Fruit fly (Drosophila melanogaster) whole organism, embryonic: ENCODE results near the gene CG5510.

Experiments
- B-H2 ChIP-seq: fragments of 200-800 bp; sonication (Bioruptor generic); optimal IDR thresholded peaks from 2 replicates; lab custom pipeline; 2018; ENCODE audit warnings: missing biosample characterization, mild to moderate bottlenecking, missing genetic modification characterization
- CG10209 ChIP-seq: fragments of 200-800 bp; sonication (Bioruptor generic); optimal IDR thresholded peaks from 3 replicates; lab custom pipeline; 2017; ENCODE audit warnings: missing biosample characterization, mild to moderate bottlenecking, missing genetic modification characterization, missing genetic modification reagents
- CG10654 ChIP-seq: fragments of 200-800 bp; sonication (Bioruptor generic); optimal IDR thresholded peaks from 2 replicates; lab custom pipeline; 2016; ENCODE audit warnings: missing biosample characterization, missing genetic modification characterization
- CG1233 ChIP-seq: fragments of 200-800 bp; sonication (Bioruptor generic); optimal IDR thresholded peaks from 4 replicates; lab custom pipeline; 2018; ENCODE audit warnings: missing biosample characterization, mild to moderate bottlenecking, missing genetic modification characterization
- CG12659 ChIP-seq: fragments of 200-800 bp; sonication (Bioruptor generic); optimal IDR thresholded peaks from 3 replicates; lab custom pipeline; 2017; ENCODE audit warnings: mild to moderate bottlenecking, missing biosample characterization, missing genetic modification reagents, missing genetic modification characterization
- CG14014 ChIP-seq: fragments of 200-800 bp; sonication (Bioruptor generic); IDR thresholded peaks from 2 replicates; pipeline ENCODE4 v1.3.6; 2022; ENCODE audit warnings: missing biosample characterization, missing genetic modification characterization
- CG18011 ChIP-seq: fragments of 200-800 bp; sonication (Bioruptor generic); optimal IDR thresholded peaks from 2 replicates; lab custom pipeline; 2017; ENCODE audit warnings: missing biosample characterization, missing genetic modification characterization, mild to moderate bottlenecking, moderate library complexity, missing genotype
- CG18619 ChIP-seq: fragments of 200-800 bp; sonication (Bioruptor generic); optimal IDR thresholded peaks from 3 replicates; lab custom pipeline; 2017; ENCODE audit warnings: missing biosample characterization, mild to moderate bottlenecking, missing genetic modification characterization
- CG2712 ChIP-seq: fragments of 200-800 bp; optimal IDR thresholded peaks from 3 replicates; lab custom pipeline; 2019; ENCODE audit warnings: missing biosample characterization, mild to moderate bottlenecking, missing genetic modification characterization, moderate library complexity
- CG3065 ChIP-seq: fragments of 200-800 bp; sonication (Bioruptor generic); optimal IDR thresholded peaks from 2 replicates; lab custom pipeline; 2016; ENCODE audit warnings: missing biosample characterization, missing genetic modification characterization
- CG3995 ChIP-seq: fragments of 200-800 bp; sonication (Bioruptor generic); optimal IDR thresholded peaks from 3 replicates; lab custom pipeline; 2016; ENCODE audit warnings: missing biosample characterization, missing genetic modification characterization
- CG4282 ChIP-seq: fragments of 200-800 bp; sonication (Bioruptor generic); optimal IDR thresholded peaks from 2 replicates; lab custom pipeline; 2016; ENCODE audit warnings: missing biosample characterization, missing genetic modification characterization
- CG5180 ChIP-seq: fragments of 200-800 bp; sonication (Bioruptor generic); optimal IDR thresholded peaks from 3 replicates; lab custom pipeline; 2017; ENCODE audit warnings: missing biosample characterization, missing genetic modification characterization, mild to moderate bottlenecking, moderate library complexity, missing genetic modification reagents
- CG7987 ChIP-seq: fragments of 200-800 bp; sonication (Bioruptor generic); optimal IDR thresholded peaks from 2 replicates; lab custom pipeline; 2018; ENCODE audit warnings: missing biosample characterization, mild to moderate bottlenecking, missing genetic modification characterization, moderate library complexity
- CG9437 ChIP-seq: fragments of 200-800 bp; sonication (Bioruptor generic); optimal IDR thresholded peaks from 2 replicates; lab custom pipeline; 2018; ENCODE audit warnings: missing biosample characterization, mild to moderate bottlenecking, missing genetic modification characterization
- CG9727 ChIP-seq: fragments of 200-800 bp; sonication (Bioruptor generic); optimal IDR thresholded peaks from 3 replicates; lab custom pipeline; 2017; ENCODE audit warnings: missing biosample characterization, mild to moderate bottlenecking, missing genetic modification characterization
- D ChIP-seq, 2 experiments: fragments of 200-800 bp in 1 of 2; fragments of >200 bp in 1 of 2; sonication (Bioruptor generic) in 1 of 2; optimal IDR thresholded peaks; 2 replicates in 1 of 2; 3 replicates in 1 of 2; lab custom pipeline; 2017; ENCODE audit warnings: mild to moderate bottlenecking in 1 of 2, missing biosample characterization in 1 of 2, missing genetic modification characterization in 1 of 2, missing genetic modification reagents in 1 of 2
- Doc2 ChIP-seq: fragments of 200-800 bp; sonication (Bioruptor generic); IDR thresholded peaks from 2 replicates; pipeline ENCODE4 v1.3.6; 2022; ENCODE audit warnings: missing biosample characterization, missing genetic modification characterization
- E2f1 ChIP-seq: fragments of 200-800 bp; sonication (Bioruptor generic); IDR thresholded peaks from 2 replicates; pipeline ENCODE4 v1.3.6; 2022; ENCODE audit warnings: missing biosample characterization, missing genetic modification characterization
- Gug ChIP-seq: fragments of 200-800 bp; sonication (Bioruptor generic); IDR thresholded peaks from 4 replicates; pipeline ENCODE4 v1.3.6; 2022; ENCODE audit warnings: missing biosample characterization, missing genetic modification characterization
- H15 ChIP-seq: fragments of 200-800 bp; sonication (Bioruptor generic); IDR thresholded peaks from 3 replicates; pipeline ENCODE4 v1.3.6; 2022; ENCODE audit warnings: missing biosample characterization, missing genetic modification characterization
- HLH3B ChIP-seq: fragments of 200-800 bp; sonication (Bioruptor generic); IDR thresholded peaks from 2 replicates; pipeline ENCODE4 v1.3.6; 2022; ENCODE audit warnings: missing biosample characterization, missing genetic modification characterization
- MESR4 ChIP-seq: fragments of 200-800 bp; sonication (Bioruptor generic); optimal IDR thresholded peaks from 2 replicates; lab custom pipeline; 2018; ENCODE audit warnings: missing biosample characterization, mild to moderate bottlenecking, missing genetic modification characterization, moderate library complexity
- Myb ChIP-seq: fragments of 200-800 bp; sonication (Bioruptor generic); optimal IDR thresholded peaks from 2 replicates; lab custom pipeline; 2016; ENCODE audit warnings: missing biosample characterization, missing genetic modification characterization
- Opbp ChIP-seq: fragments of 200-800 bp; sonication (Bioruptor generic); IDR thresholded peaks from 3 replicates; pipeline ENCODE4 v1.3.6; 2022; ENCODE audit warnings: missing biosample characterization, missing genetic modification characterization; ENCODE audit not compliant: partially characterized antibody
- Ravus ChIP-seq: fragments of 200-800 bp; sonication (Bioruptor generic); IDR thresholded peaks from 2 replicates; pipeline ENCODE4 v1.3.6; 2022; ENCODE audit warnings: missing biosample characterization, missing genetic modification characterization
- Xbp1 ChIP-seq: fragments of 200-800 bp; sonication (Bioruptor generic); optimal IDR thresholded peaks from 3 replicates; lab custom pipeline; 2016; ENCODE audit warnings: missing biosample characterization, mild to moderate bottlenecking, missing genetic modification characterization
- ase ChIP-seq: fragments of 200-800 bp; sonication (Bioruptor generic); IDR thresholded peaks from 3 replicates; pipeline ENCODE4 v1.3.6; 2022; ENCODE audit warnings: missing biosample characterization, missing genetic modification characterization
- bbx ChIP-seq: fragments of 200-800 bp; sonication (Bioruptor generic); IDR thresholded peaks from 2 replicates; pipeline ENCODE4 v1.3.6; 2022; ENCODE audit warnings: missing biosample characterization, missing genetic modification characterization; ENCODE audit not compliant: partially characterized antibody
- bowl ChIP-seq: fragments of 200-800 bp; sonication (Bioruptor generic); IDR thresholded peaks from 2 replicates; pipeline ENCODE4 v1.3.6; 2022; ENCODE audit warnings: missing biosample characterization, missing genetic modification characterization
- bsh ChIP-seq, 2 experiments: fragments of 200-800 bp; sonication (Bioruptor generic); optimal IDR thresholded peaks; 2 replicates each; lab custom pipeline; 2017 to 2018; ENCODE audit warnings: mild to moderate bottlenecking in 2 of 2, missing biosample characterization in 2 of 2, missing genetic modification characterization in 2 of 2, moderate library complexity in 1 of 2
- cato ChIP-seq: fragments of 200-800 bp; sonication (Bioruptor generic); optimal IDR thresholded peaks from 2 replicates; lab custom pipeline; 2016; ENCODE audit warnings: missing biosample characterization, missing genetic modification characterization, borderline replicate concordance
- corto ChIP-seq: fragments of 200-800 bp; sonication (Bioruptor generic); optimal IDR thresholded peaks from 2 replicates; lab custom pipeline; 2016; ENCODE audit warnings: missing biosample characterization, mild to moderate bottlenecking, missing genetic modification characterization, moderate library complexity
- eyg ChIP-seq: fragments of 200-800 bp; sonication (Bioruptor generic); optimal IDR thresholded peaks from 3 replicates; lab custom pipeline; 2016; ENCODE audit warnings: missing biosample characterization, missing genetic modification characterization
- fd64A ChIP-seq: fragments of 200-800 bp; sonication (Bioruptor generic); optimal IDR thresholded peaks from 3 replicates; lab custom pipeline; 2018; ENCODE audit warnings: missing biosample characterization, mild to moderate bottlenecking, missing genetic modification characterization
- gce ChIP-seq: fragments of 200-800 bp; sonication (Bioruptor generic); IDR thresholded peaks from 3 replicates; pipeline ENCODE4 v1.3.6; 2022; ENCODE audit warnings: missing biosample characterization, missing genetic modification characterization
- insv ChIP-seq, 2 experiments: fragments of 200-800 bp; sonication (Bioruptor generic); optimal IDR thresholded peaks; 3 replicates each; lab custom pipeline; 2016 to 2018; ENCODE audit warnings: missing biosample characterization in 2 of 2, missing genetic modification characterization in 2 of 2
- kni ChIP-seq: fragments of 200-800 bp; sonication (Bioruptor generic); optimal IDR thresholded peaks from 3 replicates; lab custom pipeline; 2017; ENCODE audit warnings: mild to moderate bottlenecking, missing biosample characterization, missing genetic modification reagents, missing genetic modification characterization
- lov ChIP-seq, 2 experiments: fragments of 200-800 bp in 1 of 2; fragments of >200 bp in 1 of 2; sonication (Bioruptor generic) in 1 of 2; IDR thresholded peaks in 1 of 2; optimal IDR thresholded peaks in 1 of 2; 2 replicates in 1 of 2; 3 replicates in 1 of 2; pipeline versions ENCODE4 v1.3.6 to Lab custom; 2017 to 2022; ENCODE audit warnings: missing biosample characterization in 1 of 2, missing genetic modification characterization in 1 of 2
- pan ChIP-seq, 4 experiments: fragments of >200 bp in 3 of 4; fragments of 200-800 bp in 1 of 4; sonication (Bioruptor generic) in 1 of 4; optimal IDR thresholded peaks in 3 of 4; IDR thresholded peaks in 1 of 4; 2 replicates each; pipeline versions ENCODE4 v1.3.6 to Lab custom; 2017 to 2022; ENCODE audit warnings: missing biosample characterization in 2 of 4, missing genetic modification characterization in 2 of 4, mixed read lengths in 1 of 4
- prd ChIP-seq, 3 experiments: fragments of >200 bp in 2 of 3; fragments of 200-800 bp in 1 of 3; sonication (Bioruptor generic) in 1 of 3; optimal IDR thresholded peaks in 2 of 3; IDR thresholded peaks in 1 of 3; 2 replicates in 2 of 3; 3 replicates in 1 of 3; pipeline versions ENCODE4 v1.3.6 to Lab custom; 2017 to 2022; ENCODE audit warnings: missing biosample characterization in 1 of 3, missing genetic modification characterization in 1 of 3
- ro ChIP-seq: fragments of 200-800 bp; sonication (Bioruptor generic); IDR thresholded peaks from 2 replicates; pipeline ENCODE4 v1.3.6; 2022; ENCODE audit warnings: missing biosample characterization, missing genetic modification characterization
- run ChIP-seq: fragments of 200-800 bp; sonication (Bioruptor generic); optimal IDR thresholded peaks from 3 replicates; lab custom pipeline; 2018; ENCODE audit warnings: missing biosample characterization, mild to moderate bottlenecking, missing genetic modification characterization
- sc ChIP-seq, 3 experiments: fragments of >200 bp in 2 of 3; fragments of 200-800 bp in 1 of 3; sonication (Bioruptor generic) in 1 of 3; optimal IDR thresholded peaks; 2 replicates in 2 of 3; 3 replicates in 1 of 3; lab custom pipeline; 2017; ENCODE audit warnings: mild to moderate bottlenecking in 1 of 3, missing biosample characterization in 1 of 3, missing genetic modification characterization in 1 of 3, missing genetic modification reagents in 1 of 3
- sens-2 ChIP-seq: fragments of 200-800 bp; sonication (Bioruptor generic); IDR thresholded peaks from 2 replicates; pipeline ENCODE4 v1.3.6; 2022; ENCODE audit warnings: missing biosample characterization, missing genetic modification characterization
- tgo ChIP-seq: fragments of 200-800 bp; sonication (Bioruptor generic); IDR thresholded peaks from 3 replicates; pipeline ENCODE4 v1.3.6; 2022; ENCODE audit warnings: missing biosample characterization, missing genetic modification characterization

The CG5510 gene

DNA sequence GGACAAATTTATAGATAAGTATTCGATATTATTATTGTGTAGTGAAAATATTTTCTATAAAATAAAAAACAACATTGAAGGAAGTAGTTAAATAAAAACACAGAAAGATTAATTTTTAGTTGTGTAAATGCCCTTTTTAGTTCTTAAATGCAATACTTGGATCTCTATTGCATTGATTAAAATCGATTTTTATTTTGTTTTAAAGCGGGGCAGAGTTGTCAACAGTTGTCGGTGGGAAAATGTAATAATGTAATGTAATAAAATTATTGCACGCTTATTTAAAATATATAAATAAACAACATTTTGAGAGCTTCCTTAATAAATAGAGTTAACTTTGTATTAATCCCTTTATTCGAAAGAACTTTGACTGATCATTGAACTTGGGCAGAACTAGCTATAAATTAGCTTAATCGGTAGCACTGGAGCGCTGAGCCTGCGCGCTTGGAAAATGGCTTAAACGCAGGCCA is 5.8 kb downstream of the CG5510 start, which contains the start of gene Apc2 (continued):
- TF ChIP-seq insv (GFP tag; optimal IDR thresholded peaks at IDR 0.05; lab: Kevin White, UChicago) (no peak), CG2712 (peak; percentile 73), B-H2 (GFP tag; lab: Kevin White, UChicago) (peak; percentile 4), CG12659 (GFP tag; lab: Kevin White, UChicago) (peak; percentile 64), run (tag; lab: Kevin White, UChicago) (no peak), CG9437 (GFP tag; lab: Kevin White, UChicago) (peak; percentile 98), ro (GFP tag; lab: Robert Waterston, UW) (no peak), E2f1 (GFP tag; lab: Robert Waterston, UW) (peak; percentile 56; the same call in 1 of the 2 replicates), CG14014 (GFP tag; lab: Robert Waterston, UW) (peak; percentile 61), cato (peak; percentile 3), gce (0 out of 3 replicates have a peak, but pooled peaks have one; percentile 8), HLH3B (GFP tag; lab: Robert Waterston, UW) (peak; percentile 57; the same call in 1 of the 2 replicates), Doc2 (no peak), D (optimal IDR thresholded peaks at IDR 0.05; lab: Kevin White, UChicago) (no peak), D (GFP tag; optimal IDR thresholded peaks at IDR 0.05; lab: Kevin White, UChicago) (peak; percentile 16), kni (GFP tag; lab: Kevin White, UChicago) (no peak), Ravus (no peak), corto (no peak), lov (optimal IDR thresholded peaks at IDR 0.05; lab: Kevin White, UChicago) (no peak), lov (GFP tag; IDR thresholded peaks at IDR 0.05; lab: Robert Waterston, UW) (no peak), CG10654 (GFP tag; lab: Kevin White, UChicago) (peak; percentile 49), ase (GFP tag; lab: Robert Waterston, UW) (peak; percentile 35; the same call in 2 of the 3 replicates), CG9727 (GFP tag; lab: Kevin White, UChicago) (peak; percentile 74), Opbp (GFP tag; lab: Robert Waterston, UW) (no peak), tgo (peak; percentile 56; the same call in 1 of the 3 replicates), CG7987 (GFP tag; lab: Kevin White, UChicago) (no peak), Myb (GFP tag; lab: Kevin White, UChicago) (peak; percentile 2), CG18619 (GFP tag; lab: Kevin White, UChicago) (peak; percentile 39), CG1233 (GFP tag; lab: Kevin White, UChicago) (peak; percentile 51), CG5180 (no peak), pan (optimal IDR thresholded peaks at IDR 0.05; lab: Kevin White, UChicago) (no peak), pan (GFP tag; optimal IDR thresholded peaks at IDR 0.05 in 1 of 2, IDR thresholded peaks at IDR 0.05 in 1 of 2) (peak in 1 of 2 experiments; percentile 70), CG3995 (GFP tag; lab: Kevin White, UChicago) (peak; percentile 60), bowl (GFP tag; lab: Robert Waterston, UW) (no peak), Gug (GFP tag; lab: Robert Waterston, UW) (0 out of 4 replicates have a peak, but pooled peaks have one; percentile 12), bbx (GFP tag; lab: Robert Waterston, UW) (no peak), CG10209 (peak; percentile 51), sens-2 (GFP tag; lab: Robert Waterston, UW) (no peak), H15 (GFP tag; lab: Robert Waterston, UW) (no peak), eyg (no peak), sc (optimal IDR thresholded peaks at IDR 0.05; lab: Kevin White, UChicago) (no peak), sc (GFP tag; optimal IDR thresholded peaks at IDR 0.05; lab: Kevin White, UChicago) (peak; percentile 37), CG3065 (GFP tag; lab: Kevin White, UChicago) (no peak), fd64A (GFP tag; lab: Kevin White, UChicago) (no peak), MESR4 (GFP tag; lab: Kevin White, UChicago) (no peak), bsh (GFP tag; optimal IDR thresholded peaks at IDR 0.05; lab: Kevin White, UChicago) (peak in 1 of 2 experiments; percentile 63), CG18011 (GFP tag; lab: Kevin White, UChicago) (peak; percentile 0), CG4282 (GFP tag; lab: Kevin White, UChicago) (no peak), prd (optimal IDR thresholded peaks at IDR 0.05; lab: Kevin White, UChicago) (no peak), prd (GFP tag; IDR thresholded peaks at IDR 0.05; lab: Robert Waterston, UW) (peak; percentile 69), Xbp1 (GFP tag; lab: Kevin White, UChicago) (peak; percentile 69)
